Fruit fly (Drosophila melanogaster): ENCODE results near the gene Cortactin.

DNA sequence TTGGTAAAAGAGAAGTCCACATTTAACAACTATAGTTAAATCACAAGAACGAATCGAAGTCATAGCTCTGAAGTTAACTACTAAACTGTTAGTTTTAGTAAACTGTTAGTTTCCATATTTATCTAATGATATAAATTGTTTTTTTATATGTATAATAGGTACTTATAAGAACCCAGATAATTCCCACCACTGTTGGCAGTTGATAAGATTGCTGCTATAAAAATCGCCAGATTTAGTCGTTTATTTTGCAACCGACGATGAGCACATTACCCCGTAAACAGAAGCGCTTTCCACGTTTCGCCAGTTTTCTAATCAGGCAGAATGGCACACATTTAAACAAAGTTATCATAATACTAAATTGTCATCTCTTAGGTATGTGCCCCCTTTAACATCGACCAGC lies 45.2 kb downstream of the Cortactin start:
- TF ChIP-seq usp (GFP tag; optimal IDR thresholded peaks at IDR 0.05) (no peak), CG8478 (optimal IDR thresholded peaks at IDR 0.05) (no peak), psq (optimal IDR thresholded peaks at IDR 0.05) (no peak), pan (optimal IDR thresholded peaks at IDR 0.05) (no peak)

Data from whole organism.